Worm (Caenorhabditis elegans): Measurements from ENCODE around the gene F33H12.1.

Gene F33H12.1

DNA sequence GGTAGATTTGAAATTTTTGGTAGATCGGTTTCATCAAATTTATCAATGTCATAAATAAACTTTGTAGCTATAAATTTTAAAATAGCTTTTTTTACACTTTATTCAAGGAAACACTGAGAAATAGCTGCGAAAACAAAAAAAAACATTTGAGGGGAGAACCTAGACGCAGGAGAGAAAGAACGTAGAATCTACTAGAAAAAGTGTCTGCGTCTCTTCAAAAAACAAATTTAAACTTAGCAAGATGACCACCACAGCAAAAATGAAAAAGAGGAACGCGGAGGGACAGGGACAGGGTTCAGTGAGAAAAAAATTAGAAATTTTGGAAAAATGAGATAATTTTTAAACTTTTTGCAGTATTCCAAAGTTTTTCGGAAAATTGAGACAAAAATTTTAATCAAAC lies 48.7 kb downstream of the F33H12.1 start:
- TF ChIP-seq ztf-23 (GFP tag; IDR thresholded peaks at IDR 0.05) (no peak), ztf-29 (GFP tag; IDR thresholded peaks at IDR 0.05) (no peak), cog-1 (tag; optimal IDR thresholded peaks at IDR 0.05) (no peak), tab-1 (GFP tag; IDR thresholded peaks at IDR 0.05) (no peak), flt-1 (GFP tag; IDR thresholded peaks at IDR 0.05) (no peak), T22C8.4 (GFP tag; IDR thresholded peaks at IDR 0.05) (no peak), ref-1 (GFP tag; conservative IDR thresholded peaks at IDR 0.05) (no peak), med-1 (GFP tag; optimal IDR thresholded peaks at IDR 0.05; ENCODE audit: insufficient read depth) (no peak), klf-2 (GFP tag; conservative IDR thresholded peaks at IDR 0.05) (no peak)

DNA sequence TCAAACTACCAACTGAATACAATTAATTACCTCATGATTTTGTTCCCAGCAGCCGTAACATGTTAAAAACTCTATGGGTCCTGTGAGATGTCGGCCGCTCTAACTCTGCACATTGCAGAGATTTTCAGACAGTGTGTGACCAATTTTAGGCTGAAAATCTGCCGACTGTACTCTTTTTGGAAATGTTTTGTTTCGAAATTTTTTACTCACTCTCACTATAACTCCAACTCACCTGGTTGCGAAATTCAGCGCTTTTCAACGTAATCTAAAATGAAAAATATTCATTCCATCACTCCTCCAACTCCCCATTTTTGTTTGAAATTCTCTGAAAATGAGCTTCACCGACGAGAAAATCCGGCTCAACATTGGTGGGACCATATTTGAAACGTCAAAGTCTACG lies 49.3 kb downstream of the F33H12.1 start, which contains the start of the genes F22E5.13 and F22E5.6:
Gene F22E5.13 (minus strand): TSS at position 101 of the 400 bp plus-strand sequence.
Gene F22E5.6 (plus strand): TSS at position 297 of the 400 bp plus-strand sequence.
- no peak for TF ChIP-seq ztf-23 (GFP tag; IDR thresholded peaks at IDR 0.05)
- no peak for TF ChIP-seq flt-1 (GFP tag; IDR thresholded peaks at IDR 0.05)
- no peak for TF ChIP-seq ref-1 (GFP tag; conservative IDR thresholded peaks at IDR 0.05)
- TF ChIP-seq T22C8.4 (GFP tag; IDR thresholded peaks at IDR 0.05), result no peak
- TF ChIP-seq cog-1 (tag; optimal IDR thresholded peaks at IDR 0.05), result no peak
- no peak for TF ChIP-seq klf-2 (GFP tag; conservative IDR thresholded peaks at IDR 0.05)
- TF ChIP-seq med-1 (GFP tag; optimal IDR thresholded peaks at IDR 0.05; ENCODE audit: insufficient read depth), result no peak
- TF ChIP-seq ztf-29 (GFP tag; IDR thresholded peaks at IDR 0.05), result no peak

Data from whole organism, midembryonic.